Fruit fly (Drosophila melanogaster) ovary, adult (tissue): Measurements from ENCODE around the gene Hsp67Ba.

Source experiments
- CG17801 ChIP-seq: fragments of 200-800 bp; optimal IDR thresholded peaks from 2 replicates; lab custom pipeline; 2019; ENCODE audit warnings: missing biosample characterization, mild to moderate bottlenecking, missing genetic modification characterization, moderate library complexity; ENCODE audit not compliant: partially characterized antibody

The Hsp67Ba gene

dm6 chr3L:9410030-9410589 lies 30.8 kb upstream of the Hsp67Ba start:
- no peak for TF ChIP-seq CG17801 (GFP tag; lab: Kevin White, UChicago)

- TF ChIP-seq CG17801 (GFP tag; lab: Kevin White, UChicago) = no peak
These were observed 25.2 kb upstream of the Hsp67Ba start, which contains the start of gene Cpr67B for dm6 chr3L:9404497-9404896. TSS of gene Cpr67B (plus strand) at chr3L:9404797.

dm6 chr3L:9402157-9402890 lies 23.0 kb upstream of the Hsp67Ba start, which contains the start of gene eIF4E1:
TSS of gene eIF4E1 (minus strand) at chr3L:9402460.
- no peak for TF ChIP-seq CG17801 (GFP tag; lab: Kevin White, UChicago)

- no peak for TF ChIP-seq CG17801 (GFP tag; lab: Kevin White, UChicago)
These were observed 22.2 kb upstream of the Hsp67Ba start for dm6 chr3L:9401354-9402156.

dm6 chr3L:9400697-9401353 lies 21.5 kb upstream of the Hsp67Ba start:
- TF ChIP-seq CG17801 (GFP tag; lab: Kevin White, UChicago) = no peak

dm6 chr3L:9399855-9400254 lies 20.5 kb upstream of the Hsp67Ba start:
- no peak for TF ChIP-seq CG17801 (GFP tag; lab: Kevin White, UChicago)

- TF ChIP-seq CG17801 (GFP tag; lab: Kevin White, UChicago) = peak; percentile 68
These were observed 19.8 kb upstream of the Hsp67Ba start, which contains the start of gene CG4080 for dm6 chr3L:9399013-9399750. TSS of gene CG4080 (minus strand) at chr3L:9399227.

dm6 chr3L:9398435-9398981 lies 19.2 kb upstream of the Hsp67Ba start:
- TF ChIP-seq CG17801 (GFP tag; lab: Kevin White, UChicago) = no peak

- no peak for TF ChIP-seq CG17801 (GFP tag; lab: Kevin White, UChicago)
These were observed 18.7 kb upstream of the Hsp67Ba start for dm6 chr3L:9398028-9398427.

- peak; percentile 58 for TF ChIP-seq CG17801 (GFP tag; lab: Kevin White, UChicago)
These were observed 17.8 kb upstream of the Hsp67Ba start for dm6 chr3L:9397156-9397555.

dm6 chr3L:9396704-9397103 lies 17.4 kb upstream of the Hsp67Ba start:
- no peak for TF ChIP-seq CG17801 (GFP tag; lab: Kevin White, UChicago)

dm6 chr3L:9396038-9396437 lies 16.7 kb upstream of the Hsp67Ba start:
- TF ChIP-seq CG17801 (GFP tag; lab: Kevin White, UChicago) = peak; percentile 11

dm6 chr3L:9391340-9391980 lies 12.1 kb upstream of the Hsp67Ba start:
- no peak for TF ChIP-seq CG17801 (GFP tag; lab: Kevin White, UChicago)
